Worm (Caenorhabditis elegans): ENCODE measurements around the gene F13A2.1.

F13A2.1 gene

ce11 chrV:4416710-4417109 is 34.5 kb upstream of the F13A2.1 start, which contains the start of gene Y47D7A.18:
TSS of gene Y47D7A.18 (minus strand) at chrV:4416810.
- TF ChIP-seq lin-13 (GFP tag; optimal IDR thresholded peaks at IDR 0.05) (no peak), skn-1 (tag; optimal IDR thresholded peaks at IDR 0.05) (no peak), ztf-1 (GFP tag; conservative IDR thresholded peaks at IDR 0.05) (no peak), nhr-25 (tag; optimal IDR thresholded peaks at IDR 0.05) (no peak), gmeb-1 (tag; optimal IDR thresholded peaks at IDR 0.05) (no peak), blmp-1 (tag; optimal IDR thresholded peaks at IDR 0.05; ENCODE audit: insufficient read depth) (no peak), peb-1 (tag; optimal IDR thresholded peaks at IDR 0.05) (no peak), ZK546.5 (tag; optimal IDR thresholded peaks at IDR 0.05) (no peak), snpc-4 (tag; optimal IDR thresholded peaks at IDR 0.05) (no peak), Y55F3AM.14 (GFP tag; optimal IDR thresholded peaks at IDR 0.05) (no peak)

- TF ChIP-seq elt-3 (tag; optimal IDR thresholded peaks at IDR 0.05) (no peak), alr-1 (tag; optimal IDR thresholded peaks at IDR 0.05) (no peak), sem-4 (tag; optimal IDR thresholded peaks at IDR 0.05) (no peak), nhr-77 (tag; optimal IDR thresholded peaks at IDR 0.05) (no peak), nhr-6 (tag; optimal IDR thresholded peaks at IDR 0.05) (no peak), mdl-1 (tag; optimal IDR thresholded peaks at IDR 0.05) (no peak), ceh-82 (tag; optimal IDR thresholded peaks at IDR 0.05) (no peak), nhr-237 (tag; optimal IDR thresholded peaks at IDR 0.05) (no peak), C34F6.9 (tag; optimal IDR thresholded peaks at IDR 0.05) (no peak), nhr-21 (tag; optimal IDR thresholded peaks at IDR 0.05) (no peak), nhr-23 (tag; optimal IDR thresholded peaks at IDR 0.05) (no peak), elt-1 (tag; optimal IDR thresholded peaks at IDR 0.05) (no peak)
Measured at ce11 chrV:4414613-4415071, 32.4 kb upstream of the F13A2.1 start, which contains the start of gene grl-5. TSS of gene grl-5 (minus strand) at chrV:4414663.

ce11 chrV:4411714-4412113 is 29.5 kb upstream of the F13A2.1 start, which contains the start of gene Y47D7A.17:
TSS of gene Y47D7A.17 (minus strand) at chrV:4411814.
- TF ChIP-seq nhr-11 (tag; optimal IDR thresholded peaks at IDR 0.05) (no peak), nhr-25 (tag; optimal IDR thresholded peaks at IDR 0.05) (no peak), peb-1 (tag; optimal IDR thresholded peaks at IDR 0.05) (no peak), ztf-4 (tag; optimal IDR thresholded peaks at IDR 0.05) (no peak), mdl-1 (tag; optimal IDR thresholded peaks at IDR 0.05) (no peak), ceh-82 (tag; optimal IDR thresholded peaks at IDR 0.05) (no peak), lsy-2 (tag; optimal IDR thresholded peaks at IDR 0.05) (no peak), aly-2 (tag; optimal IDR thresholded peaks at IDR 0.05) (no peak), C34F6.9 (tag; optimal IDR thresholded peaks at IDR 0.05) (no peak), nhr-129 (tag; optimal IDR thresholded peaks at IDR 0.05) (no peak)

ce11 chrV:4410643-4411042 is 28.4 kb upstream of the F13A2.1 start, which contains the start of gene Y47D7A.3:
TSS of gene Y47D7A.3 (plus strand) at chrV:4410943.
- TF ChIP-seq R02D3.7 (tag; optimal IDR thresholded peaks at IDR 0.05) (no peak), alr-1 (tag; optimal IDR thresholded peaks at IDR 0.05) (no peak)

- no peak for TF ChIP-seq Y55F3AM.14 (GFP tag; optimal IDR thresholded peaks at IDR 0.05)
- no peak for TF ChIP-seq ztf-1 (GFP tag; conservative IDR thresholded peaks at IDR 0.05)
- no peak for TF ChIP-seq lin-13 (GFP tag; optimal IDR thresholded peaks at IDR 0.05)
- TF ChIP-seq unc-39 (tag; optimal IDR thresholded peaks at IDR 0.05): no peak
- TF ChIP-seq lsy-2 (tag; optimal IDR thresholded peaks at IDR 0.05): no peak
Measured at ce11 chrV:4407519-4407918, 25.3 kb upstream of the F13A2.1 start, which contains the start of gene nhr-118. TSS of gene nhr-118 (plus strand) at chrV:4407819.

ce11 chrV:4401865-4402264 is 19.7 kb upstream of the F13A2.1 start, which contains the start of gene F13A2.5:
TSS of gene F13A2.5 (minus strand) at chrV:4401965.
- TF ChIP-seq nhr-21 (tag; optimal IDR thresholded peaks at IDR 0.05) (no peak), nhr-77 (tag; optimal IDR thresholded peaks at IDR 0.05) (no peak), snpc-4 (tag; optimal IDR thresholded peaks at IDR 0.05) (no peak), nhr-11 (tag; optimal IDR thresholded peaks at IDR 0.05) (no peak), aly-2 (tag; optimal IDR thresholded peaks at IDR 0.05) (no peak), ztf-4 (tag; optimal IDR thresholded peaks at IDR 0.05) (no peak), sma-9 (GFP tag; optimal IDR thresholded peaks at IDR 0.05) (no peak), sma-9 (tag; optimal IDR thresholded peaks at IDR 0.05) (no peak), ceh-16 (tag; optimal IDR thresholded peaks at IDR 0.05) (no peak), Y55F3AM.14 (GFP tag; optimal IDR thresholded peaks at IDR 0.05) (no peak), nhr-6 (tag; optimal IDR thresholded peaks at IDR 0.05) (no peak)

Measured in whole organism, L2 larva.